Fruit fly (Drosophila melanogaster) Kc167 (cell line): ENCODE measurements around the gene Nep2.

Experiments used
- Myc ChIP-seq: fragments of >200 bp; optimal IDR thresholded peaks from 2 replicates; lab custom pipeline; 2017; ENCODE audit warnings: missing external identifiers
- Sin3A ChIP-seq: fragments of >200 bp; optimal IDR thresholded peaks from 2 replicates; lab custom pipeline; 2018; ENCODE audit warnings: missing external identifiers
- h ChIP-seq: fragments of >200 bp; optimal IDR thresholded peaks from 3 replicates; lab custom pipeline; 2018; ENCODE audit warnings: missing external identifiers
- psq ChIP-seq: fragments of >200 bp; optimal IDR thresholded peaks from 2 replicates; lab custom pipeline; 2017; ENCODE audit warnings: missing external identifiers
- ttk ChIP-seq: sonication (Bioruptor generic); optimal IDR thresholded peaks from 2 replicates; lab custom pipeline; 2017; ENCODE audit warnings: missing external identifiers

DNA sequence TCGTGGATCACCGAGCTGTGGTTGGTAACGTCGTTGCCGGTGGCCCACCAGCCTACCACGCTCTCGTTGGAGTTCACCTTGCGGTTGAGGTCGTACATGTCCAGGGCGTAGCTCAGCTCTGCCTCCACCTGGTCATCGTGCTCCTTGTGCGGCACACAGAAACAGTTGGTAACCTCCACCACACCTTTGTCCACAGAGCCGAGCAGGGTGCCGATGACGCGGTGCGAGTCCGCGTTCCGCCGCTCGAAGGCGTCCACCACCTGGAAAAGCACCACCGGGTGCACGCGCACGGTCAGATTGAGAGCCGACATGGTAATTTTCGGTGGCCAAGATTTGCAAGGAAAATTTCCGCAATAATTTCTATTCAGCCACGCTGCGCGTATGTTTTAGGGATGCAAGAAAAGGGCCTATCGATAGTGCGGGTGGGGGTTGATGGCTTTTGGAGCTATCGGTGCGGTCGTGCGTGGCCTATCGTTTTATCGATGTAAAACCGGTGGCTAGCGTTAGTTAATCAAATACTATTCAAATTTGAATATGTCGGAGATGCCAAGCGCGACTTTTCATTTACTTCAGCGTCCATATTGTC is 17.8 kb downstream of the Nep2 start, which contains the start of gene eIF3f1:
- TF ChIP-seq h (lab: Kevin White, UChicago) (no peak), psq (lab: Kevin White, UChicago) (no peak), Sin3A (lab: Kevin White, UChicago) (no peak), Myc (lab: Kevin White, UChicago) (no peak), ttk (no peak)
